Worm (Caenorhabditis elegans): ENCODE measurements around the gene D1005.5.

D1005.5 gene

DNA sequence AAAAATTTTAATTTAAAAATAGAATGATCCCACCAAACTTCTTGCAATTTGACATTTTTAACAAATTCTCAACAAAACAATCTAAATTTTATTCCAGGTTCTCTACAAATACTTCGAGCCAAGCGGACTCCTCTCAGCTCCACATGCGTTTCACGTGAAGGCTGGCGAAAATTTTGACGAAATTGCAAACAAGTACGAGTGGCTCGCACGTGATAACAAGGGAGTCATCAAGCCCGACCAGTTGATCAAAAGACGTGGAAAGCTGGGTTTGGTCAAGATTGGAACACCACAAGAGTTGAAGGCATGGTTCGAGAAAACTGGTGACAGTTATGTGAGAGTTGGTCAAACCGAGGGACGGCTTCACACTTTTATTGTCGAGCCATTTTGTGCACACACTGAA lies 6.9 kb upstream of the D1005.5 start:
- no peak for TF ChIP-seq elt-3 (tag; optimal IDR thresholded peaks at IDR 0.05)
- no peak for TF ChIP-seq ham-2 (GFP tag; optimal IDR thresholded peaks at IDR 0.05)
- no peak for TF ChIP-seq sptf-1 (tag; optimal IDR thresholded peaks at IDR 0.05)
- TF ChIP-seq ceh-83 (GFP tag; optimal IDR thresholded peaks at IDR 0.05), result no peak
- no peak for TF ChIP-seq ceh-43 (GFP tag; optimal IDR thresholded peaks at IDR 0.05)
- TF ChIP-seq ceh-39 (tag; optimal IDR thresholded peaks at IDR 0.05), result no peak
- no peak for TF ChIP-seq ztf-11 (tag; optimal IDR thresholded peaks at IDR 0.05)
- TF ChIP-seq blmp-1 (tag; optimal IDR thresholded peaks at IDR 0.05), result no peak
- TF ChIP-seq nhr-76 (tag; optimal IDR thresholded peaks at IDR 0.05), result no peak
- no peak for TF ChIP-seq M03D4.4 (tag; optimal IDR thresholded peaks at IDR 0.05)
- TF ChIP-seq flh-1 (GFP tag; optimal IDR thresholded peaks at IDR 0.05), result no peak
- TF ChIP-seq nhr-2 (tag; optimal IDR thresholded peaks at IDR 0.05), result no peak
- TF ChIP-seq zip-8 (tag; optimal IDR thresholded peaks at IDR 0.05), result no peak
- TF ChIP-seq mls-2 (tag; optimal IDR thresholded peaks at IDR 0.05), result no peak
- TF ChIP-seq nhr-12 (tag; optimal IDR thresholded peaks at IDR 0.05), result no peak
- no peak for TF ChIP-seq lsy-2 (tag; optimal IDR thresholded peaks at IDR 0.05)
- no peak for TF ChIP-seq mab-5 (tag; optimal IDR thresholded peaks at IDR 0.05)
- TF ChIP-seq elt-1 (tag; optimal IDR thresholded peaks at IDR 0.05; ENCODE audit: borderline replicate concordance, insufficient read depth), result no peak
- no peak for TF ChIP-seq ces-1 (GFP tag; optimal IDR thresholded peaks at IDR 0.05)

DNA sequence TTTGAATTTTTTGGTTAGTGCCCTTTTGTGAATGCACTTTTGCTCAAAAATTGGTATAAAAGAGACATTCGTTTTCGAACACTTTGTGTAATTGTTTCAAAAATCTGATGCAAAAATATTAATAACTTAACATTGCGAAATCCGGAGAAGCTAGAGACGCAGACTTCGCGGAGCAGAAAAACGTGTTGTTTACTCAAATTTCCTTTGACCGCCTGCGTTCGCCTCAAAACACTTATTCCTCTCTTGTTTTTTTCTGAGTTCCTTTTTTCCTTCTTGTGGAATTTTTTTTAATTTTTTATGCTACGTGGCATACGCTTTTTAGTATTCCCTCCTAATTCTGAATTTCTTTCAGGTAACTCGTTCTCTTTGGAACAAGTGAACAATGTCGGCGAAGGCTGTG lies 6.4 kb upstream of the D1005.5 start, which contains the start of gene acly-1:
Gene acly-1, plus strand, starts transcription at position 353 of the 400 bp plus-strand sequence.
- TF ChIP-seq zip-8 (tag; optimal IDR thresholded peaks at IDR 0.05), result no peak
- TF ChIP-seq unc-120 (tag; optimal IDR thresholded peaks at IDR 0.05; ENCODE audit: poor library complexity, severe bottlenecking), result no peak
- TF ChIP-seq bed-3 (GFP tag; optimal IDR thresholded peaks at IDR 0.05), result no peak
- no peak for TF ChIP-seq unc-62 (GFP tag; optimal IDR thresholded peaks at IDR 0.05)
- no peak for TF ChIP-seq mls-2 (tag; optimal IDR thresholded peaks at IDR 0.05)
- no peak for TF ChIP-seq nhr-28 (tag; optimal IDR thresholded peaks at IDR 0.05)
- no peak for TF ChIP-seq elt-3 (tag; optimal IDR thresholded peaks at IDR 0.05)
- no peak for TF ChIP-seq ham-2 (GFP tag; optimal IDR thresholded peaks at IDR 0.05)
- TF ChIP-seq sem-2 (GFP tag; optimal IDR thresholded peaks at IDR 0.05), result no peak
- TF ChIP-seq lsy-2 (tag; optimal IDR thresholded peaks at IDR 0.05), result no peak
- no peak for TF ChIP-seq nhr-76 (tag; optimal IDR thresholded peaks at IDR 0.05)
- TF ChIP-seq ces-1 (GFP tag; optimal IDR thresholded peaks at IDR 0.05), result no peak
- TF ChIP-seq flh-1 (GFP tag; optimal IDR thresholded peaks at IDR 0.05), result no peak
- no peak for TF ChIP-seq mab-5 (tag; optimal IDR thresholded peaks at IDR 0.05)
- no peak for TF ChIP-seq ceh-43 (GFP tag; optimal IDR thresholded peaks at IDR 0.05)
- no peak for TF ChIP-seq nhr-237 (tag; optimal IDR thresholded peaks at IDR 0.05)
- no peak for TF ChIP-seq ceh-39 (tag; optimal IDR thresholded peaks at IDR 0.05)
- no peak for TF ChIP-seq ztf-11 (tag; optimal IDR thresholded peaks at IDR 0.05)
- TF ChIP-seq mep-1 (tag; optimal IDR thresholded peaks at IDR 0.05), result no peak
- no peak for TF ChIP-seq lin-32 (GFP tag; optimal IDR thresholded peaks at IDR 0.05)

DNA sequence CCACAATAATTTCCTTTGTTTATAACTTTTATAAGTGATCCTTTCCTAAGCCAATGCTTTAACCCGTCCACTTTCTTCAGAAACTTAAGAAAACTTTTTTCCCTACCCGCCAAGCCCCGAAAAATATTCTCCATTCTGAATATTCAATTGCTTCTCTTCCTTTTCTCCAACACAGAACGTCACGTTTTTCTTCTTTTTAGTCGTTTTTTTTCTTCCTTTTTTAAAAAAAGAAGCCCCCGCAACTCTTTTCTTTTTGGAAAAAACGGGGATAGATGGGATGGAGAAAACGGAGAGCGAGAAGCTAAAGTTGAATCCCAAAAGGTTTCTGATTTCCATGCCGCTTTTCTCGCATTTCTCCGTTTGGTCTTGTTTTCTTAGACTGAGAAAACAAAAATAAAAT lies 5.8 kb upstream of the D1005.5 start:
- no peak for TF ChIP-seq blmp-1 (tag; optimal IDR thresholded peaks at IDR 0.05)
- no peak for TF ChIP-seq snpc-4 (tag; optimal IDR thresholded peaks at IDR 0.05)
- no peak for TF ChIP-seq mep-1 (tag; optimal IDR thresholded peaks at IDR 0.05)

DNA sequence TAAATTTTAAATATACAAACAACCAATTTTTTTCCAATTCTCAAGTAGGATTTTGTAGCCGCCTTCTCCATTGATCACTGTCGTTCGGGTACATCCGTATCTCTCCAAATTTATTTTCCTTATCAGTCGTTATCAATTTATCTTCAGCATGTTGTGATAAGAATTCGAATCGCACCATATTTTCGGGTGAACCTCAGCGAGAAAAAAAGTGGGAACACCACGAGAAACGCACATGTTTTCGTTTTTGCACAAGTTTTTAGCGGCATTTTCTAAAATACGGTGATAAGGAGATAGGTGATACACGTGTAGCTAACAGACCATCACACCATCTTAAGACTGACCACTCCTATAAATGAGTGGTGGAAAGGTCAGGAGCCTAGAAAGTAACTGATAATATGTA lies 5.2 kb upstream of the D1005.5 start:
- no peak for TF ChIP-seq M03D4.4 (tag; optimal IDR thresholded peaks at IDR 0.05)
- peak; percentile 18 for TF ChIP-seq elt-3 (tag; optimal IDR thresholded peaks at IDR 0.05)
- TF ChIP-seq elt-1 (tag; optimal IDR thresholded peaks at IDR 0.05; ENCODE audit: borderline replicate concordance, insufficient read depth), result no peak
- no peak for TF ChIP-seq flh-1 (GFP tag; optimal IDR thresholded peaks at IDR 0.05)
- no peak for TF ChIP-seq ztf-11 (tag; optimal IDR thresholded peaks at IDR 0.05)
- no peak for TF ChIP-seq snpc-4 (tag; optimal IDR thresholded peaks at IDR 0.05)

DNA sequence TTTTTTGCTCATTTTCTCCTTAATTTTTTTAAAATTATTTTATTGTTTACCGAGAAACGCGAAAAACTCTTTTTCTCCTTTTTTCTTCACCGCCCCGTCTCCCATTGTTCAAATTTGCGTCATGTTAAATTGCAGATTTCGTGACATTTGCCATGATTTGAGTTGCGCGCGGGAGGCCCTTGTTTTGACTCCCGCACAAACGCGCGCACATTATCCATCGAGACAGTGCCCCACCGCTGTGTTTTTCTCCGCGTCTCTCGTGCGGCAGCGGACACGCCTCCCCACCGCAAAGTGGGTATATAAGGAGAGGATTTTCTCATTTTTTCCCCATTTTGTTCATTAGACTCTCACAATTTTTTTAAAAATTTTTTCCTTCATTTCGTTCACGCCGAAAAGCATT lies 3.2 kb upstream of the D1005.5 start:
- TF ChIP-seq flh-1 (GFP tag; optimal IDR thresholded peaks at IDR 0.05), result no peak
- no peak for TF ChIP-seq unc-120 (tag; optimal IDR thresholded peaks at IDR 0.05; ENCODE audit: poor library complexity, severe bottlenecking)
- TF ChIP-seq ztf-11 (tag; optimal IDR thresholded peaks at IDR 0.05), result no peak
- TF ChIP-seq mab-5 (tag; optimal IDR thresholded peaks at IDR 0.05), result no peak
- TF ChIP-seq lin-32 (GFP tag; optimal IDR thresholded peaks at IDR 0.05), result no peak
- no peak for TF ChIP-seq elt-1 (tag; optimal IDR thresholded peaks at IDR 0.05; ENCODE audit: borderline replicate concordance, insufficient read depth)
- TF ChIP-seq nhr-237 (tag; optimal IDR thresholded peaks at IDR 0.05), result no peak
- TF ChIP-seq ceh-83 (GFP tag; optimal IDR thresholded peaks at IDR 0.05), result no peak
- TF ChIP-seq nhr-2 (tag; optimal IDR thresholded peaks at IDR 0.05), result no peak
- TF ChIP-seq snpc-4 (tag; optimal IDR thresholded peaks at IDR 0.05), result no peak

DNA sequence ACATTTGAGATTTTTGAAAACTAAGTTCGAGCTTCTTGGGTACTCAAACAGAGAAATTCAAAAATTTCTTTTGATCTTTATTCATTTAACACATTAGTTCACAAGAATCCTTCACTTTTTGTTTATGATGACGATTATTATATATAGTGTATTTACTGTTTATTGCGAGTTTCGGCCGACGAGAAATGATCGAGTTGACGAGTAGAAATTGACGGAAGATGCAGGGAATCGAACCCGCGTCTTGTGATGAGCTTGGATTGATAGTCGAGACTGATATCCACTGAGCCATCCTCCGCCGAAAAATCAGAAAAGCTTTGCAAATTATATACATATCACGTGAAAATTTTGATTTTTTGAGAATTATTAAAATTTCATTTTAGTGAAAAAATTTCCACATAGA lies 1.0 kb upstream of the D1005.5 start:
- no peak for TF ChIP-seq cnd-1 (tag; optimal IDR thresholded peaks at IDR 0.05)
- no peak for TF ChIP-seq flh-1 (GFP tag; optimal IDR thresholded peaks at IDR 0.05)
- no peak for TF ChIP-seq ceh-39 (tag; optimal IDR thresholded peaks at IDR 0.05)
- TF ChIP-seq M03D4.4 (tag; optimal IDR thresholded peaks at IDR 0.05), result no peak
- no peak for TF ChIP-seq tbx-8 (GFP tag; optimal IDR thresholded peaks at IDR 0.05)
- TF ChIP-seq elt-3 (tag; optimal IDR thresholded peaks at IDR 0.05), result no peak
- TF ChIP-seq hlh-1 (tag; optimal IDR thresholded peaks at IDR 0.05), result no peak

Measured in whole organism, mixed stage, embryonic.